Worm (Caenorhabditis elegans) whole organism, mixed stage, embryonic: Measurements from ENCODE around the gene tbb-4.

Experiments
- ces-1 ChIP-seq: fragments of 150-350 bp; optimal IDR thresholded peaks from 2 replicates; lab custom pipeline; 2014; ENCODE audit warnings: missing biosample characterization, missing genetic modification reagents, missing genetic modification characterization
- lin-13 ChIP-seq: fragments of 150-350 bp; optimal IDR thresholded peaks from 2 replicates; lab custom pipeline; 2014; ENCODE audit warnings: missing biosample characterization, missing genetic modification characterization
- lsy-2 ChIP-seq: fragments of 150-350 bp; optimal IDR thresholded peaks from 2 replicates; lab custom pipeline; 2014; ENCODE audit warnings: missing biosample characterization, missing genetic modification characterization
- nhr-2 ChIP-seq: fragments of 150-350 bp; optimal IDR thresholded peaks from 2 replicates; lab custom pipeline; 2014; ENCODE audit warnings: missing biosample characterization, missing genetic modification characterization
- nhr-28 ChIP-seq: fragments of 150-350 bp; optimal IDR thresholded peaks from 2 replicates; lab custom pipeline; 2014; ENCODE audit warnings: missing biosample characterization, missing genetic modification characterization
- pha-4 ChIP-seq: fragments of 150-350 bp; optimal IDR thresholded peaks from 2 replicates; lab custom pipeline; 2018; ENCODE audit warnings: missing biosample characterization, missing genetic modification reagents, missing genetic modification characterization
- unc-39 ChIP-seq: fragments of 150-350 bp; optimal IDR thresholded peaks from 2 replicates; lab custom pipeline; 2014; ENCODE audit warnings: missing biosample characterization, missing genetic modification characterization
- unc-62 ChIP-seq: fragments of 150-350 bp; optimal IDR thresholded peaks from 2 replicates; lab custom pipeline; 2014; ENCODE audit warnings: missing biosample characterization, missing genetic modification reagents, missing genetic modification characterization

- no peak for TF ChIP-seq pha-4
- TF ChIP-seq lin-13 (tag; lab: Kevin White, UChicago), result no peak
- TF ChIP-seq lsy-2 (tag; lab: Kevin White, UChicago), result no peak
- TF ChIP-seq unc-62 (GFP tag; lab: Kevin White, UChicago), result no peak
- no peak for TF ChIP-seq unc-39 (tag; lab: Kevin White, UChicago)
- TF ChIP-seq nhr-28, result no peak
- no peak for TF ChIP-seq ces-1 (GFP tag; lab: Kevin White, UChicago)
- TF ChIP-seq nhr-2 (tag; lab: Kevin White, UChicago), result peak; percentile 53
Measured at ce11 chrX:9401963-9402362, 34.7 kb downstream of the tbb-4 start.
